Worm (Caenorhabditis elegans): ENCODE results near the gene M163.8.

M163.8 gene

ce11 chrX:14455419-14455818, 29.5 kb upstream of the M163.8 start, which contains the start of gene Y66C5A.1:
Gene Y66C5A.1, minus strand, starts transcription at chrX:14455519.
- no peak for TF ChIP-seq tbx-11 (GFP tag; IDR thresholded peaks at IDR 0.05)
- TF ChIP-seq aly-1 (tag; optimal IDR thresholded peaks at IDR 0.05), result no peak
- no peak for TF ChIP-seq sea-1 (GFP tag; conservative IDR thresholded peaks at IDR 0.05)
- no peak for TF ChIP-seq tbx-37 (GFP tag; conservative IDR thresholded peaks at IDR 0.05)
- no peak for TF ChIP-seq hmg-4 (GFP tag; optimal IDR thresholded peaks at IDR 0.05)
- no peak for TF ChIP-seq flt-1 (GFP tag; IDR thresholded peaks at IDR 0.05)
- no peak for TF ChIP-seq ama-1 (optimal IDR thresholded peaks at IDR 0.05)
- no peak for TF ChIP-seq ceh-36 (tag; optimal IDR thresholded peaks at IDR 0.05)
- TF ChIP-seq F13C5.2 (tag; optimal IDR thresholded peaks at IDR 0.05), result no peak
- no peak for TF ChIP-seq hmbx-1 (tag; optimal IDR thresholded peaks at IDR 0.05)
- TF ChIP-seq scrt-1 (GFP tag; IDR thresholded peaks at IDR 0.05), result no peak

- TF ChIP-seq F13C5.2 (tag; optimal IDR thresholded peaks at IDR 0.05) (no peak), ceh-13 (GFP tag; optimal IDR thresholded peaks at IDR 0.05) (no peak), tra-4 (tag; optimal IDR thresholded peaks at IDR 0.05) (no peak), B0310.2 (tag; optimal IDR thresholded peaks at IDR 0.05) (no peak), pes-1 (GFP tag; IDR thresholded peaks at IDR 0.05) (no peak)
These were observed 24.5 kb upstream of the M163.8 start, which contains the start of gene Y66C5A.2 for ce11 chrX:14460412-14460811. Gene Y66C5A.2, plus strand, starts transcription at chrX:14460712.

ce11 chrX:14464513-14464912, 20.4 kb upstream of the M163.8 start, which contains the start of gene M163.7:
Gene M163.7, plus strand, starts transcription at chrX:14464813.
- TF ChIP-seq scrt-1 (GFP tag; IDR thresholded peaks at IDR 0.05) (no peak), ama-1 (optimal IDR thresholded peaks at IDR 0.05) (no peak), F13C5.2 (tag; optimal IDR thresholded peaks at IDR 0.05) (no peak), ceh-13 (GFP tag; optimal IDR thresholded peaks at IDR 0.05) (no peak), hmbx-1 (tag; optimal IDR thresholded peaks at IDR 0.05) (no peak), tbx-37 (GFP tag; conservative IDR thresholded peaks at IDR 0.05) (no peak), hmg-4 (GFP tag; optimal IDR thresholded peaks at IDR 0.05) (no peak), tbx-11 (GFP tag; IDR thresholded peaks at IDR 0.05) (no peak)

- TF ChIP-seq B0310.2 (tag; optimal IDR thresholded peaks at IDR 0.05) (no peak), hnd-1 (tag; optimal IDR thresholded peaks at IDR 0.05) (no peak), tbx-37 (GFP tag; conservative IDR thresholded peaks at IDR 0.05) (no peak), aly-1 (tag; optimal IDR thresholded peaks at IDR 0.05) (no peak), ets-7 (tag; optimal IDR thresholded peaks at IDR 0.05) (no peak), ama-1 (optimal IDR thresholded peaks at IDR 0.05) (no peak), pes-1 (GFP tag; IDR thresholded peaks at IDR 0.05) (no peak), hmbx-1 (tag; optimal IDR thresholded peaks at IDR 0.05) (no peak), tra-4 (tag; optimal IDR thresholded peaks at IDR 0.05) (no peak)
These were observed 19.3 kb upstream of the M163.8 start, which contains the start of gene M163.22 for ce11 chrX:14465593-14465992. Gene M163.22, plus strand, starts transcription at chrX:14465893.

- TF ChIP-seq hnd-1 (tag; optimal IDR thresholded peaks at IDR 0.05), result no peak
- TF ChIP-seq scrt-1 (GFP tag; IDR thresholded peaks at IDR 0.05), result no peak
- TF ChIP-seq ceh-13 (GFP tag; optimal IDR thresholded peaks at IDR 0.05), result no peak
These were observed 18.4 kb upstream of the M163.8 start, which contains the start of gene M163.21 for ce11 chrX:14466532-14466931. Gene M163.21, plus strand, starts transcription at chrX:14466832.

- no peak for TF ChIP-seq ets-7 (tag; optimal IDR thresholded peaks at IDR 0.05)
- TF ChIP-seq hmg-4 (GFP tag; optimal IDR thresholded peaks at IDR 0.05), result no peak
- no peak for TF ChIP-seq ama-1 (optimal IDR thresholded peaks at IDR 0.05)
- no peak for TF ChIP-seq B0310.2 (tag; optimal IDR thresholded peaks at IDR 0.05)
- no peak for TF ChIP-seq hmbx-1 (tag; optimal IDR thresholded peaks at IDR 0.05)
- no peak for TF ChIP-seq sea-1 (GFP tag; conservative IDR thresholded peaks at IDR 0.05)
- no peak for TF ChIP-seq ceh-13 (GFP tag; optimal IDR thresholded peaks at IDR 0.05)
- TF ChIP-seq tra-4 (tag; optimal IDR thresholded peaks at IDR 0.05), result no peak
- TF ChIP-seq aly-1 (tag; optimal IDR thresholded peaks at IDR 0.05), result no peak
- TF ChIP-seq flt-1 (GFP tag; IDR thresholded peaks at IDR 0.05), result no peak
- no peak for TF ChIP-seq pes-1 (GFP tag; IDR thresholded peaks at IDR 0.05)
- TF ChIP-seq tbx-11 (GFP tag; IDR thresholded peaks at IDR 0.05), result no peak
- no peak for TF ChIP-seq hnd-1 (tag; optimal IDR thresholded peaks at IDR 0.05)
- no peak for TF ChIP-seq tbx-37 (GFP tag; conservative IDR thresholded peaks at IDR 0.05)
- no peak for TF ChIP-seq scrt-1 (GFP tag; IDR thresholded peaks at IDR 0.05)
- TF ChIP-seq F13C5.2 (tag; optimal IDR thresholded peaks at IDR 0.05), result no peak
- TF ChIP-seq ceh-36 (tag; optimal IDR thresholded peaks at IDR 0.05), result no peak
These were observed 15.6 kb upstream of the M163.8 start, which contains the start of gene M163.9 for ce11 chrX:14469284-14469683. Gene M163.9, plus strand, starts transcription at chrX:14469584.

- TF ChIP-seq F13C5.2 (tag; optimal IDR thresholded peaks at IDR 0.05), result no peak
- no peak for TF ChIP-seq pes-1 (GFP tag; IDR thresholded peaks at IDR 0.05)
- TF ChIP-seq tbx-11 (GFP tag; IDR thresholded peaks at IDR 0.05), result no peak
- TF ChIP-seq hnd-1 (tag; optimal IDR thresholded peaks at IDR 0.05), result no peak
- TF ChIP-seq ets-7 (tag; optimal IDR thresholded peaks at IDR 0.05), result no peak
- TF ChIP-seq B0310.2 (tag; optimal IDR thresholded peaks at IDR 0.05), result no peak
- no peak for TF ChIP-seq aly-1 (tag; optimal IDR thresholded peaks at IDR 0.05)
- no peak for TF ChIP-seq ceh-13 (GFP tag; optimal IDR thresholded peaks at IDR 0.05)
- TF ChIP-seq scrt-1 (GFP tag; IDR thresholded peaks at IDR 0.05), result no peak
- no peak for TF ChIP-seq hmbx-1 (tag; optimal IDR thresholded peaks at IDR 0.05)
- TF ChIP-seq ama-1 (optimal IDR thresholded peaks at IDR 0.05), result no peak
- TF ChIP-seq tbx-37 (GFP tag; conservative IDR thresholded peaks at IDR 0.05), result no peak
These were observed 14.2 kb upstream of the M163.8 start, which contains the start of gene M163.10 for ce11 chrX:14470687-14471086. Gene M163.10, plus strand, starts transcription at chrX:14470987.

- no peak for TF ChIP-seq ceh-13 (GFP tag; optimal IDR thresholded peaks at IDR 0.05)
- no peak for TF ChIP-seq sea-1 (GFP tag; conservative IDR thresholded peaks at IDR 0.05)
- no peak for TF ChIP-seq aly-1 (tag; optimal IDR thresholded peaks at IDR 0.05)
- TF ChIP-seq tbx-11 (GFP tag; IDR thresholded peaks at IDR 0.05), result no peak
- TF ChIP-seq hnd-1 (tag; optimal IDR thresholded peaks at IDR 0.05), result no peak
- no peak for TF ChIP-seq hmg-4 (GFP tag; optimal IDR thresholded peaks at IDR 0.05)
- TF ChIP-seq flt-1 (GFP tag; IDR thresholded peaks at IDR 0.05), result no peak
- no peak for TF ChIP-seq scrt-1 (GFP tag; IDR thresholded peaks at IDR 0.05)
- TF ChIP-seq hmbx-1 (tag; optimal IDR thresholded peaks at IDR 0.05), result no peak
- TF ChIP-seq B0310.2 (tag; optimal IDR thresholded peaks at IDR 0.05), result no peak
- no peak for TF ChIP-seq tra-4 (tag; optimal IDR thresholded peaks at IDR 0.05)
- TF ChIP-seq pes-1 (GFP tag; IDR thresholded peaks at IDR 0.05), result no peak
- no peak for TF ChIP-seq F13C5.2 (tag; optimal IDR thresholded peaks at IDR 0.05)
- no peak for TF ChIP-seq tbx-37 (GFP tag; conservative IDR thresholded peaks at IDR 0.05)
- TF ChIP-seq ceh-36 (tag; optimal IDR thresholded peaks at IDR 0.05), result no peak
- no peak for TF ChIP-seq ama-1 (optimal IDR thresholded peaks at IDR 0.05)
- TF ChIP-seq ets-7 (tag; optimal IDR thresholded peaks at IDR 0.05), result no peak
These were observed 11.2 kb upstream of the M163.8 start, which contains the start of gene M163.5 for ce11 chrX:14473740-14474139. Gene M163.5, plus strand, starts transcription at chrX:14474040.
